Worm (Caenorhabditis elegans): ENCODE results near the gene C05D12.5.

ce11 chrII:11472542-11472941 lies 38.5 kb downstream of the C05D12.5 start:
- TF ChIP-seq ztf-11 (tag; optimal IDR thresholded peaks at IDR 0.05) (no peak), sox-4 (tag; optimal IDR thresholded peaks at IDR 0.05) (no peak)
